Fruit fly (Drosophila melanogaster) whole organism: Measurements from ENCODE around the gene ACXB.

Experiments used
- CG8478 ChIP-seq: fragments of >200 bp; optimal IDR thresholded peaks from 2 replicates; lab custom pipeline; 2018; ENCODE audit warnings: inconsistent platforms
- pan ChIP-seq: fragments of >200 bp; optimal IDR thresholded peaks from 2 replicates; lab custom pipeline; 2017
- usp ChIP-seq: fragments of >200 bp; optimal IDR thresholded peaks from 2 replicates; lab custom pipeline; 2017; ENCODE audit warnings: missing biosample characterization, missing genetic modification characterization, mixed read lengths

- TF ChIP-seq pan: no peak
- no peak for TF ChIP-seq CG8478 (lab: Kevin White, UChicago)
- no peak for TF ChIP-seq usp (GFP tag; lab: Kevin White, UChicago)
These were observed at the start of gene ACXB for dm6 chr2L:12916514-12916913.
